Worm (Caenorhabditis elegans): ENCODE data around the gene nlp-19.
A peak's percentile ranks its signal among the peaks of the same experiment; 100 is the strongest.

Gene nlp-19

DNA sequence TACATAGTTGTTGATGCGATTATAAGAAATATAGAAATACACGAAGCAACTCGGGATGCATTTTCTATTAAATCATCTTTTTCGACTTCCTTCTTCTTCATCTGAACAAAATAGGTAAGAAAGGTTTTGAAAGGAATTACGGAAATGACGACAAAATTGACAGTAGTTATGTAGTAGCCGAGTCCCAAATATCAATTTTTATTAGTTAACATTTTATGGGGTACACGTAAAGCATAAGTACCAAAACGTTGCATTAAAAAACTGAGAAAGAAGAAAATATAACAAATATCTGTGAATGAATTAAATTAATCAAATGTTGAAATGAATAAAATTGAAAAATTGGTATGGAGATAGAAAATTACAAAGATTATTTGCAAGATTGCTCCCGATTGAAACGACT is 43.2 kb downstream of the nlp-19 start, which contains the start of gene col-177:
Gene col-177, minus strand, starts transcription at position 101 of the 400 bp plus-strand sequence.
- TF ChIP-seq unc-39 (tag; optimal IDR thresholded peaks at IDR 0.05) (no peak), ham-2 (GFP tag; optimal IDR thresholded peaks at IDR 0.05) (no peak), unc-120 (tag; optimal IDR thresholded peaks at IDR 0.05; ENCODE audit: poor library complexity, severe bottlenecking) (no peak), tbx-8 (GFP tag; optimal IDR thresholded peaks at IDR 0.05) (no peak), hlh-1 (tag; optimal IDR thresholded peaks at IDR 0.05) (no peak), drap-1 (GFP tag; optimal IDR thresholded peaks at IDR 0.05) (no peak), elt-1 (tag; optimal IDR thresholded peaks at IDR 0.05; ENCODE audit: borderline replicate concordance, insufficient read depth) (no peak), lsy-2 (tag; optimal IDR thresholded peaks at IDR 0.05) (no peak), pha-4 (tag; optimal IDR thresholded peaks at IDR 0.05) (no peak), elt-3 (tag; optimal IDR thresholded peaks at IDR 0.05) (no peak), blmp-1 (tag; optimal IDR thresholded peaks at IDR 0.05) (no peak), ces-1 (GFP tag; optimal IDR thresholded peaks at IDR 0.05) (no peak), zip-8 (tag; optimal IDR thresholded peaks at IDR 0.05) (no peak), lin-32 (GFP tag; optimal IDR thresholded peaks at IDR 0.05) (no peak), mep-1 (tag; optimal IDR thresholded peaks at IDR 0.05) (no peak), mls-2 (tag; optimal IDR thresholded peaks at IDR 0.05) (no peak), snpc-4 (tag; optimal IDR thresholded peaks at IDR 0.05) (no peak)

DNA sequence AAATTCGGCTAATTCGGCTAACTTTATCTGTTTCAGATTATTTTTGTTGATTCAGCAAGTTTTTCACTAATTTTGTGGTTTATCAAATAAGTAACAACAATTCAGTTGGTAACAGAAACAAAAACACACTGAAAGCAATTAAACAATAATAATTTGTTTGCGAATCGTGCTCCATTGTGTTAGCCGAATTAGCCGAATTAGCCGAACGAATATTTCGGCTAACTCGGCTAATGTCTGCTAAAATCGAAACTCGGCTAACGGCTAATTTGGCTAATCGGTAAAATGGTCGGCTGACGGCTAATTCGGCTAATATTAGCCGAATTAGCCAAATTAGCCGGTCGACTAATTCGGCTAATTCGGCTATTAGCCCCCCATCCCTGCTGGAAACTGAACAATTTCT is 45.2 kb downstream of the nlp-19 start:
- TF ChIP-seq ham-2 (GFP tag; optimal IDR thresholded peaks at IDR 0.05) (peak; percentile 69), unc-120 (tag; optimal IDR thresholded peaks at IDR 0.05; ENCODE audit: poor library complexity, severe bottlenecking) (no peak), ceh-39 (tag; optimal IDR thresholded peaks at IDR 0.05) (no peak), lsy-2 (tag; optimal IDR thresholded peaks at IDR 0.05) (no peak)

DNA sequence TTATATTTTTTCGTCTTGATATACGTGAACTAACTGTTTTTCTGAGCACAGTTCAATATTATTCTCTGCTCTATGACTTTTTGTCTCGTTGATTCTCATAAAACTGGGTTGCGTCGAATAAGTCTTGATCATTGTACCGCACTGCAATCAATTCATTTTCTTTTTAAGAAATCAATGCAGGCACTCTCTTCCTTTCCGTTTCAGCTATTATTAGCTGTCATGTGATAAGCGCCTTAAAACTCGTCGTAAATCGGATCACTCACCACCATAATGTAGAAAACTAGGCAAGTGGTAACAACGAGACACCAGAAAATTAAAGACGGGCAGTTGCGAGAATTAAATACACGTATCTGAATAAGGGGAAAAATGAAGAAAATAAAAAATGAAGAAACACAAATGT is 48.9 kb downstream of the nlp-19 start:
- TF ChIP-seq zip-8 (tag; optimal IDR thresholded peaks at IDR 0.05) (no peak), ham-2 (GFP tag; optimal IDR thresholded peaks at IDR 0.05) (no peak), unc-62 (GFP tag; optimal IDR thresholded peaks at IDR 0.05) (no peak), blmp-1 (tag; optimal IDR thresholded peaks at IDR 0.05) (no peak)

DNA sequence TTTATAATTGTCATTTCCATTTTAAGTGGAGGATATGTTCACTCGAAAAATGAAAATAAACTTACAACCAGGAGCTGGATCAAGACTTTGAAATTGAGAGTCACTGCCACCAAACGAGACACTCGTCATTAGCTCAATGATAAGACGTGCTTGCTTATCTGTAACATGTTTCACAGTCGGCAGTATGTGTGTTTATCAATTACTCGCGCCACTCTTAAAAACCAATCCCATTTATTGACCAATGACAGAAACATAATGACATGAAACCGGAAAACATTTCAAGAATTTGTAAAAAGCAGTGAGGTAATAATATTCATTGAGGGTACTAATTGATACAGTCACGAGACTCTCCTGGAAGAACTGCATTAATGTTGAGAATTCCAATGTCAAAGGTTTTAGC is 49.5 kb downstream of the nlp-19 start, which contains the start of gene del-5:
Gene del-5, minus strand, starts transcription at position 130 of the 400 bp plus-strand sequence.
- TF ChIP-seq snpc-4 (tag; optimal IDR thresholded peaks at IDR 0.05) (no peak), nhr-2 (tag; optimal IDR thresholded peaks at IDR 0.05) (no peak), mab-5 (tag; optimal IDR thresholded peaks at IDR 0.05) (no peak), cnd-1 (tag; optimal IDR thresholded peaks at IDR 0.05) (no peak), lin-13 (tag; optimal IDR thresholded peaks at IDR 0.05) (no peak), sem-2 (GFP tag; optimal IDR thresholded peaks at IDR 0.05) (no peak), zip-8 (tag; optimal IDR thresholded peaks at IDR 0.05) (no peak), unc-39 (tag; optimal IDR thresholded peaks at IDR 0.05) (no peak), nhr-237 (tag; optimal IDR thresholded peaks at IDR 0.05) (no peak), nhr-28 (tag; optimal IDR thresholded peaks at IDR 0.05) (no peak), ceh-43 (GFP tag; optimal IDR thresholded peaks at IDR 0.05) (no peak), drap-1 (GFP tag; optimal IDR thresholded peaks at IDR 0.05) (no peak), ces-1 (GFP tag; optimal IDR thresholded peaks at IDR 0.05) (no peak), mep-1 (tag; optimal IDR thresholded peaks at IDR 0.05) (no peak), ham-2 (GFP tag; optimal IDR thresholded peaks at IDR 0.05) (no peak), unc-62 (GFP tag; optimal IDR thresholded peaks at IDR 0.05) (no peak), tbx-8 (GFP tag; optimal IDR thresholded peaks at IDR 0.05) (no peak), bed-3 (GFP tag; optimal IDR thresholded peaks at IDR 0.05) (no peak), ceh-83 (GFP tag; optimal IDR thresholded peaks at IDR 0.05) (no peak), flh-1 (GFP tag; optimal IDR thresholded peaks at IDR 0.05) (no peak)

Measured in whole organism, mixed stage, embryonic.